Fruit fly (Drosophila melanogaster) S2 (cell line): ENCODE data around the gene Sec13.

Experiments used
- CG8478 ChIP-seq: fragments of >200 bp; optimal IDR thresholded peaks from 2 replicates; lab custom pipeline; 2018
- CTCF ChIP-seq, 2 experiments: fragments of >200 bp; optimal IDR thresholded peaks; 2 replicates each; lab custom pipeline; 2018

dm6 chr3R:23320251-23320650, 35.8 kb upstream of the Sec13 start:
- TF ChIP-seq CTCF (optimal IDR thresholded peaks at IDR 0.05; lab: Kevin White, UChicago) (no peak), CG8478 (peak; percentile 78)
